Fruit fly (Drosophila melanogaster) whole organism, embryonic: Measurements from ENCODE around the gene hfp.

Source experiments
- Ada2b ChIP-seq: fragments of 200-800 bp; sonication (Bioruptor generic); IDR thresholded peaks from 2 replicates; pipeline ENCODE4 v1.3.6; 2022; ENCODE audit warnings: missing biosample characterization, missing genetic modification characterization
- Aef1 ChIP-seq: fragments of 200-800 bp; sonication (Bioruptor generic); IDR thresholded peaks from 3 replicates; pipeline ENCODE4 v1.3.6; 2022; ENCODE audit warnings: missing biosample characterization, missing genetic modification characterization
- B-H1 ChIP-seq: fragments of 200-800 bp; sonication (Bioruptor generic); IDR thresholded peaks from 3 replicates; pipeline ENCODE4 v1.3.6; 2022; ENCODE audit warnings: missing biosample characterization, missing genetic modification characterization
- Bteb2 ChIP-seq: fragments of 200-800 bp; sonication (Bioruptor generic); optimal IDR thresholded peaks from 2 replicates; lab custom pipeline; 2016; ENCODE audit warnings: missing biosample characterization, missing genetic modification characterization
- CG10321 ChIP-seq: fragments of 200-800 bp; sonication (Bioruptor generic); IDR thresholded peaks from 2 replicates; pipeline ENCODE4 v1.3.6; 2022; ENCODE audit warnings: missing biosample characterization, missing genetic modification characterization
- CG10543 ChIP-seq: fragments of 200-800 bp; sonication (Bioruptor generic); optimal IDR thresholded peaks from 3 replicates; lab custom pipeline; 2017; ENCODE audit warnings: missing biosample characterization, mild to moderate bottlenecking, missing genetic modification characterization, moderate library complexity
- CG11398 ChIP-seq: fragments of 200-800 bp; sonication (Bioruptor generic); optimal IDR thresholded peaks from 2 replicates; lab custom pipeline; 2016; ENCODE audit warnings: missing biosample characterization, missing genetic modification characterization
- CG12236 ChIP-seq: fragments of 200-800 bp; sonication (Bioruptor generic); optimal IDR thresholded peaks from 2 replicates; lab custom pipeline; 2016; ENCODE audit warnings: missing biosample characterization, missing genetic modification characterization
- CG14441 ChIP-seq: fragments of 200-800 bp; sonication (Bioruptor generic); IDR thresholded peaks from 2 replicates; pipeline ENCODE4 v1.3.6; 2022; ENCODE audit warnings: missing biosample characterization, missing genetic modification characterization
- CG17186 ChIP-seq: fragments of 200-800 bp; sonication (Bioruptor generic); optimal IDR thresholded peaks from 3 replicates; lab custom pipeline; 2017; ENCODE audit warnings: missing biosample characterization, missing genetic modification reagents, missing genetic modification characterization
- CG17568 ChIP-seq: fragments of 200-800 bp; sonication (Bioruptor generic); optimal IDR thresholded peaks from 2 replicates; lab custom pipeline; 2018; ENCODE audit warnings: missing biosample characterization, mild to moderate bottlenecking, missing genetic modification characterization, moderate library complexity
- CG30020 ChIP-seq: fragments of 200-800 bp; optimal IDR thresholded peaks from 2 replicates; lab custom pipeline; 2019; ENCODE audit warnings: missing biosample characterization, mild to moderate bottlenecking, missing genetic modification characterization, moderate library complexity
- CG3407 ChIP-seq: fragments of 200-800 bp; sonication (Bioruptor generic); optimal IDR thresholded peaks from 2 replicates; lab custom pipeline; 2018; ENCODE audit warnings: missing biosample characterization, mild to moderate bottlenecking, missing genetic modification characterization
- CG4617 ChIP-seq: fragments of 200-800 bp; sonication (Bioruptor generic); optimal IDR thresholded peaks from 3 replicates; lab custom pipeline; 2016; ENCODE audit warnings: missing biosample characterization, missing genetic modification characterization, borderline replicate concordance
- CG6854 ChIP-seq: fragments of 200-800 bp; sonication (Bioruptor generic); optimal IDR thresholded peaks from 3 replicates; lab custom pipeline; 2017; ENCODE audit warnings: missing biosample characterization, mild to moderate bottlenecking, missing genetic modification characterization
- CG8388 ChIP-seq: fragments of 200-800 bp; sonication (Bioruptor generic); optimal IDR thresholded peaks from 2 replicates; lab custom pipeline; 2019; ENCODE audit warnings: missing biosample characterization, mild to moderate bottlenecking, missing genetic modification characterization, moderate library complexity
- CG8765 ChIP-seq: fragments of 200-800 bp; sonication (Bioruptor generic); IDR thresholded peaks from 2 replicates; pipeline ENCODE4 v1.3.6; 2022; ENCODE audit warnings: missing biosample characterization, missing genetic modification characterization
- CG8924 ChIP-seq: fragments of 200-800 bp; optimal IDR thresholded peaks from 3 replicates; lab custom pipeline; 2019; ENCODE audit warnings: missing biosample characterization, mild to moderate bottlenecking, missing genetic modification characterization, moderate library complexity
- CG9876 ChIP-seq: fragments of 200-800 bp; sonication (Bioruptor generic); optimal IDR thresholded peaks from 2 replicates; lab custom pipeline; 2016; ENCODE audit warnings: missing biosample characterization, missing genetic modification characterization
- CTCF ChIP-seq: fragments of 200-800 bp; sonication (Bioruptor generic); optimal IDR thresholded peaks from 2 replicates; lab custom pipeline; 2017; ENCODE audit warnings: missing biosample characterization, mild to moderate bottlenecking, missing genetic modification characterization, moderate library complexity
- CoRest ChIP-seq: fragments of 200-800 bp; sonication (Bioruptor generic); optimal IDR thresholded peaks from 3 replicates; lab custom pipeline; 2018; ENCODE audit warnings: missing biosample characterization, mild to moderate bottlenecking, missing genetic modification characterization, moderate library complexity
- Dad ChIP-seq: fragments of 200-800 bp; sonication (Bioruptor generic); optimal IDR thresholded peaks from 3 replicates; lab custom pipeline; 2016; ENCODE audit warnings: missing biosample characterization, missing genetic modification characterization
- Deaf1 ChIP-seq: fragments of 200-800 bp; optimal IDR thresholded peaks from 3 replicates; lab custom pipeline; 2019; ENCODE audit warnings: missing biosample characterization, mild to moderate bottlenecking, missing genetic modification characterization, moderate library complexity
- Dip2 ChIP-seq: fragments of 200-800 bp; sonication (Bioruptor generic); IDR thresholded peaks from 2 replicates; pipeline ENCODE4 v1.3.6; 2022; ENCODE audit warnings: missing biosample characterization, missing genetic modification characterization
- HmgD ChIP-seq: fragments of 200-800 bp; sonication (Bioruptor generic); optimal IDR thresholded peaks from 3 replicates; lab custom pipeline; 2016; ENCODE audit warnings: missing biosample characterization, missing genetic modification characterization
- Kr ChIP-seq: fragments of 200-800 bp; sonication (Bioruptor generic); optimal IDR thresholded peaks from 2 replicates; lab custom pipeline; 2017; ENCODE audit warnings: missing biosample characterization, mild to moderate bottlenecking, missing genetic modification characterization
- Mes4 ChIP-seq: fragments of 200-800 bp; sonication (Bioruptor generic); optimal IDR thresholded peaks from 2 replicates; lab custom pipeline; 2016; ENCODE audit warnings: missing biosample characterization, missing genetic modification characterization
- NK7.1 ChIP-seq: fragments of 200-800 bp; sonication (Bioruptor generic); optimal IDR thresholded peaks from 3 replicates; lab custom pipeline; 2016; ENCODE audit warnings: missing biosample characterization, missing genetic modification characterization
- Neu2 ChIP-seq: fragments of 200-800 bp; sonication (Bioruptor generic); optimal IDR thresholded peaks from 3 replicates; lab custom pipeline; 2016; ENCODE audit warnings: missing biosample characterization, missing genetic modification characterization, borderline replicate concordance
- Opbp ChIP-seq: fragments of 200-800 bp; sonication (Bioruptor generic); IDR thresholded peaks from 3 replicates; pipeline ENCODE4 v1.3.6; 2022; ENCODE audit warnings: missing biosample characterization, missing genetic modification characterization; ENCODE audit not compliant: partially characterized antibody
- Rfx ChIP-seq: fragments of 200-800 bp; sonication (Bioruptor generic); IDR thresholded peaks from 2 replicates; pipeline ENCODE4 v1.3.6; 2022; ENCODE audit warnings: missing biosample characterization, missing genetic modification characterization
- Rx ChIP-seq: fragments of 200-800 bp; sonication (Bioruptor generic); IDR thresholded peaks from 2 replicates; pipeline ENCODE4 v1.3.6; 2022; ENCODE audit warnings: missing biosample characterization, missing genetic modification characterization
- Scr ChIP-seq: fragments of 200-800 bp; sonication (Bioruptor generic); IDR thresholded peaks from 2 replicates; pipeline ENCODE4 v1.3.6; 2022; ENCODE audit warnings: missing biosample characterization, missing genetic modification characterization; ENCODE audit not compliant: partially characterized antibody
- Sry-β ChIP-seq: fragments of 200-800 bp; sonication (Bioruptor generic); optimal IDR thresholded peaks from 2 replicates; lab custom pipeline; 2018; ENCODE audit warnings: missing biosample characterization, mild to moderate bottlenecking, missing genetic modification characterization, moderate library complexity
- Stat92E ChIP-seq, 3 experiments: fragments of >200 bp in 2 of 3; fragments of 200-800 bp in 1 of 3; sonication (Bioruptor generic) in 1 of 3; optimal IDR thresholded peaks; 2 replicates each; lab custom pipeline; 2017 to 2019; ENCODE audit warnings: missing biosample characterization in 3 of 3, missing genetic modification characterization in 3 of 3, mild to moderate bottlenecking in 1 of 3, moderate library complexity in 1 of 3
- caup ChIP-seq: fragments of 200-800 bp; sonication (Bioruptor generic); optimal IDR thresholded peaks from 3 replicates; lab custom pipeline; 2017; ENCODE audit warnings: missing biosample characterization, mild to moderate bottlenecking, missing genetic modification characterization, moderate library complexity; ENCODE audit not compliant: severe bottlenecking
- da ChIP-seq: fragments of 200-800 bp; sonication (Bioruptor generic); optimal IDR thresholded peaks from 2 replicates; lab custom pipeline; 2016; ENCODE audit warnings: missing biosample characterization, missing genetic modification characterization
- esg ChIP-seq: fragments of 200-800 bp; sonication (Bioruptor generic); conservative IDR thresholded peaks from 2 replicates; pipeline ENCODE4 v1.3.6; 2022; ENCODE audit warnings: missing biosample characterization, missing genetic modification characterization
- eyg ChIP-seq: fragments of 200-800 bp; sonication (Bioruptor generic); optimal IDR thresholded peaks from 3 replicates; lab custom pipeline; 2016; ENCODE audit warnings: missing biosample characterization, missing genetic modification characterization
- grn ChIP-seq: fragments of 200-800 bp; sonication (Bioruptor generic); optimal IDR thresholded peaks from 3 replicates; lab custom pipeline; 2017; ENCODE audit warnings: missing biosample characterization, missing genetic modification characterization
- gro ChIP-seq: fragments of 200-800 bp; sonication (Bioruptor generic); optimal IDR thresholded peaks from 2 replicates; lab custom pipeline; 2016; ENCODE audit warnings: missing biosample characterization, missing genetic modification characterization
- her ChIP-seq: fragments of 200-800 bp; sonication (Bioruptor generic); optimal IDR thresholded peaks from 2 replicates; lab custom pipeline; 2016; ENCODE audit warnings: missing biosample characterization, missing genetic modification characterization
- hkb ChIP-seq, 2 experiments: fragments of 200-800 bp in 1 of 2; fragments of >200 bp in 1 of 2; sonication (Bioruptor generic) in 1 of 2; IDR thresholded peaks in 1 of 2; optimal IDR thresholded peaks in 1 of 2; 2 replicates each; pipeline versions ENCODE4 v1.3.6 to Lab custom; 2017 to 2022; ENCODE audit warnings: missing biosample characterization in 1 of 2, missing genetic modification characterization in 1 of 2
- insv ChIP-seq, 2 experiments: fragments of 200-800 bp; sonication (Bioruptor generic); optimal IDR thresholded peaks; 3 replicates each; lab custom pipeline; 2016 to 2018; ENCODE audit warnings: missing biosample characterization in 2 of 2, missing genetic modification characterization in 2 of 2
- nerfin-1 ChIP-seq: fragments of 200-800 bp; sonication (Bioruptor generic); optimal IDR thresholded peaks from 3 replicates; lab custom pipeline; 2019; ENCODE audit warnings: missing biosample characterization, mild to moderate bottlenecking, missing genetic modification characterization, moderate library complexity
- phol ChIP-seq: fragments of 200-800 bp; sonication (Bioruptor generic); optimal IDR thresholded peaks from 3 replicates; lab custom pipeline; 2018; ENCODE audit warnings: missing biosample characterization, mild to moderate bottlenecking, missing genetic modification characterization, moderate library complexity
- ro ChIP-seq: fragments of 200-800 bp; sonication (Bioruptor generic); IDR thresholded peaks from 2 replicates; pipeline ENCODE4 v1.3.6; 2022; ENCODE audit warnings: missing biosample characterization, missing genetic modification characterization
- row ChIP-seq: fragments of 200-800 bp; sonication (Bioruptor generic); IDR thresholded peaks from 3 replicates; pipeline ENCODE4 v1.3.6; 2022; ENCODE audit warnings: missing biosample characterization, missing genetic modification characterization
- unc-4 ChIP-seq: fragments of 200-800 bp; sonication (Bioruptor generic); IDR thresholded peaks from 2 replicates; pipeline ENCODE4 v1.3.6; 2022; ENCODE audit warnings: missing biosample characterization, missing genetic modification characterization; ENCODE audit not compliant: partially characterized antibody

The hfp gene

dm6 chr3L:1517274-1518047 lies 15.1 kb upstream of the hfp start (continued):
- TF ChIP-seq CG6854 (peak; percentile 31), ro (GFP tag; lab: Robert Waterston, UW) (no peak), hkb (optimal IDR thresholded peaks at IDR 0.05; lab: Kevin White, UChicago) (no peak), hkb (GFP tag; IDR thresholded peaks at IDR 0.05; lab: Robert Waterston, UW) (peak; percentile 78), Deaf1 (tag; lab: Kevin White, UChicago) (peak; percentile 16), eyg (GFP tag; lab: Kevin White, UChicago) (no peak), CG17568 (no peak), Aef1 (GFP tag; lab: Robert Waterston, UW) (peak; percentile 51), CG8765 (GFP tag; lab: Robert Waterston, UW) (no peak), B-H1 (GFP tag; lab: Robert Waterston, UW) (peak; percentile 31; the same call in 1 of the 3 replicates), Dip2 (GFP tag; lab: Robert Waterston, UW) (no peak), CG10321 (0 out of 2 replicates have a peak, but pooled peaks have one; percentile 5), da (GFP tag; lab: Kevin White, UChicago) (no peak), CG10543 (GFP tag; lab: Kevin White, UChicago) (peak; percentile 22), HmgD (GFP tag; lab: Kevin White, UChicago) (peak; percentile 51), CoRest (tag; lab: Kevin White, UChicago) (peak; percentile 74), CG11398 (peak; percentile 16), CG8924 (no peak), gro (GFP tag; lab: Kevin White, UChicago) (no peak), unc-4 (GFP tag; lab: Robert Waterston, UW) (peak; percentile 77), CG14441 (GFP tag; lab: Robert Waterston, UW) (peak; percentile 54; the same call in 1 of the 2 replicates), Ada2b (GFP tag; lab: Robert Waterston, UW) (peak; percentile 55), NK7.1 (GFP tag; lab: Kevin White, UChicago) (no peak), row (GFP tag; lab: Robert Waterston, UW) (peak; percentile 56), caup (GFP tag; lab: Kevin White, UChicago) (peak; percentile 38), CG12236 (peak; percentile 19), CTCF (peak; percentile 48), Dad (GFP tag; lab: Kevin White, UChicago) (peak; percentile 70), Rfx (peak; percentile 22; the same call in 1 of the 2 replicates), her (GFP tag; lab: Kevin White, UChicago) (peak; percentile 63), CG4617 (GFP tag; lab: Kevin White, UChicago) (peak; percentile 52), CG3407 (GFP tag; lab: Kevin White, UChicago) (peak; percentile 17), CG17186 (GFP tag; lab: Kevin White, UChicago) (peak; percentile 93), esg (GFP tag; lab: Robert Waterston, UW) (peak; percentile 58), nerfin-1 (tag; lab: Kevin White, UChicago) (no peak), CG9876 (peak; percentile 29), Stat92E (GFP tag; optimal IDR thresholded peaks at IDR 0.05; lab: Kevin White, UChicago) (no peak), CG8388 (GFP tag; lab: Kevin White, UChicago) (peak; percentile 85), Kr (GFP tag; lab: Kevin White, UChicago) (no peak), Rx (GFP tag; lab: Robert Waterston, UW) (peak; percentile 35; the same call in 1 of the 2 replicates), Opbp (GFP tag; lab: Robert Waterston, UW) (peak; percentile 87), insv (GFP tag; optimal IDR thresholded peaks at IDR 0.05; lab: Kevin White, UChicago) (peak in 1 of 2 experiments; percentile 27), Sry-β (no peak), Scr (GFP tag; lab: Robert Waterston, UW) (peak; percentile 84), Neu2 (GFP tag; lab: Kevin White, UChicago) (no peak), grn (peak; percentile 46), Mes4 (peak; percentile 58), CG30020 (tag; lab: Kevin White, UChicago) (peak; percentile 67), phol (tag; lab: Kevin White, UChicago) (peak; percentile 66), Bteb2 (GFP tag; lab: Kevin White, UChicago) (peak; percentile 32)
